Worm (Caenorhabditis elegans) whole organism, young adult: ENCODE measurements around the gene F45E1.4.

ENCODE experiments used
- F10E7.11 ChIP-seq: sonication (generic microtip); optimal IDR thresholded peaks from 2 replicates; lab custom pipeline; 2017; ENCODE audit warnings: mild to moderate bottlenecking, missing genetic modification characterization, moderate library complexity, missing compliant biosample characterization
- F49E8.2 ChIP-seq: sonication (generic microtip); optimal IDR thresholded peaks from 3 replicates; lab custom pipeline; 2017; ENCODE audit warnings: missing genetic modification characterization, mild to moderate bottlenecking, missing compliant biosample characterization, antibody characterized with exemption, moderate library complexity; ENCODE audit not compliant: insufficient read depth
- F55B11.4 ChIP-seq: sonication (generic microtip); optimal IDR thresholded peaks from 2 replicates; lab custom pipeline; 2016; ENCODE audit warnings: missing compliant biosample characterization, missing genetic modification characterization, borderline replicate concordance; ENCODE audit not compliant: insufficient read depth
- F57C9.4 ChIP-seq: sonication (generic microtip); optimal IDR thresholded peaks from 2 replicates; lab custom pipeline; 2017; ENCODE audit warnings: mild to moderate bottlenecking, missing genetic modification characterization, missing compliant biosample characterization
- ama-1 ChIP-seq, 3 experiments: fragments of 150-350 bp in 1 of 3; sonication (generic microtip) in 2 of 3; optimal IDR thresholded peaks; 2 replicates each; lab custom pipeline; 2014 to 2018; ENCODE audit warnings: missing biosample characterization in 2 of 3, missing genetic modification characterization in 2 of 3, missing genetic modification reagents in 2 of 3
- ccch-3 ChIP-seq: fragments of 200-800 bp; sonication (Bioruptor generic); optimal IDR thresholded peaks from 2 replicates; lab custom pipeline; 2018; ENCODE audit warnings: mild to moderate bottlenecking, missing genetic modification characterization, missing compliant biosample characterization
- lin-40 ChIP-seq: sonication (generic microtip); optimal IDR thresholded peaks from 2 replicates; lab custom pipeline; 2016; ENCODE audit warnings: missing genetic modification characterization, mild to moderate bottlenecking, missing compliant biosample characterization, missing genotype, missing genetic modification reagents
- lir-1 ChIP-seq: fragments of 200-800 bp; sonication (Bioruptor generic); conservative IDR thresholded peaks from 2 replicates; pipeline ENCODE4 v1.3.6; 2022; ENCODE audit warnings: missing genetic modification reagents, missing genetic modification characterization, missing compliant biosample characterization
- nfyb-1 ChIP-seq: fragments of 200-800 bp; sonication (Bioruptor generic); IDR thresholded peaks from 2 replicates; pipeline ENCODE4 v1.3.6; 2022; ENCODE audit warnings: missing genetic modification reagents, missing genetic modification characterization, missing compliant biosample characterization
- rcor-1 ChIP-seq: fragments of 200-800 bp; sonication (Bioruptor generic); IDR thresholded peaks from 2 replicates; pipeline ENCODE4 v1.3.6; 2022; ENCODE audit warnings: missing genetic modification reagents, missing genetic modification characterization, missing compliant biosample characterization
- snpc-4 ChIP-seq, 5 experiments: fragments of 150-350 bp in 1 of 5; sonication (generic microtip) in 4 of 5; optimal IDR thresholded peaks; 2 replicates each; lab custom pipeline; 2014 to 2018; ENCODE audit warnings: missing genetic modification characterization in 5 of 5, missing biosample characterization in 3 of 5, antibody characterized with exemption in 2 of 5, mild to moderate bottlenecking in 2 of 5, missing compliant biosample characterization in 2 of 5, missing genotype in 2 of 5, moderate library complexity in 2 of 5, missing genetic modification reagents in 1 of 5
- sptf-2 ChIP-seq: fragments of 200-800 bp; sonication (Bioruptor generic); optimal IDR thresholded peaks from 2 replicates; lab custom pipeline; 2018; ENCODE audit warnings: mild to moderate bottlenecking, missing genetic modification characterization, missing compliant biosample characterization
- ztf-22 ChIP-seq: fragments of 200-800 bp; sonication (Bioruptor generic); optimal IDR thresholded peaks from 2 replicates; lab custom pipeline; 2018; ENCODE audit warnings: mild to moderate bottlenecking, missing genetic modification characterization, moderate library complexity, missing compliant biosample characterization
- ztf-3 ChIP-seq: fragments of 200-800 bp; sonication (Bioruptor generic); optimal IDR thresholded peaks from 2 replicates; lab custom pipeline; 2018; ENCODE audit warnings: mild to moderate bottlenecking, missing genetic modification characterization, missing compliant biosample characterization

- peak; percentile 43; the same call in 1 of the 2 replicates for TF ChIP-seq rcor-1 (GFP tag; lab: Robert Waterston, UW)
- TF ChIP-seq F55B11.4 (tag; lab: Kevin White, UChicago), result no peak
- no peak for TF ChIP-seq ama-1 (optimal IDR thresholded peaks at IDR 0.05; lab: Kevin White, UChicago)
- TF ChIP-seq ama-1 (GFP tag; optimal IDR thresholded peaks at IDR 0.05; lab: Kevin White, UChicago), result peak in 1 of 2 experiments; percentile 7
- TF ChIP-seq nfyb-1 (GFP tag; lab: Robert Waterston, UW), result peak; percentile 87
- no peak for TF ChIP-seq sptf-2 (GFP tag; lab: Kevin White, UChicago)
- peak; percentile 85 for TF ChIP-seq lin-40 (tag; lab: Kevin White, UChicago)
- TF ChIP-seq lir-1 (GFP tag; lab: Robert Waterston, UW), result peak; percentile 69; the same call in 1 of the 2 replicates
- peak; percentile 74 for TF ChIP-seq ztf-22 (GFP tag; lab: Kevin White, UChicago)
- no peak for TF ChIP-seq snpc-4 (GFP tag; optimal IDR thresholded peaks at IDR 0.05; lab: Kevin White, UChicago)
- TF ChIP-seq snpc-4 (tag; optimal IDR thresholded peaks at IDR 0.05; lab: Kevin White, UChicago), result peak in 3 of 4 experiments; percentile 15 to 51 (median 21)
- TF ChIP-seq F10E7.11 (tag; lab: Kevin White, UChicago), result no peak
- TF ChIP-seq F57C9.4 (tag; lab: Kevin White, UChicago), result no peak
- peak; percentile 83 for TF ChIP-seq ztf-3 (GFP tag; lab: Kevin White, UChicago)
- no peak for TF ChIP-seq ccch-3
- TF ChIP-seq F49E8.2 (tag; lab: Kevin White, UChicago), result no peak
Measured at ce11 chrX:8019665-8020064, 33.9 kb downstream of the F45E1.4 start.
